Worm (Caenorhabditis elegans) whole organism, L4/young adult: ENCODE data around the gene let-653.

Experiments
- dao-5 ChIP-seq: sonication (generic microtip); optimal IDR thresholded peaks from 2 replicates; lab custom pipeline; 2016; ENCODE audit warnings: missing genotype, missing genetic modification characterization, moderate library complexity, missing compliant biosample characterization
- him-1 ChIP-seq: sonication (generic microtip); optimal IDR thresholded peaks from 2 replicates; lab custom pipeline; 2016; ENCODE audit warnings: missing genotype, missing genetic modification reagents, missing genetic modification characterization, missing compliant biosample characterization

- no peak for TF ChIP-seq him-1 (tag; lab: Kevin White, UChicago)
- no peak for TF ChIP-seq dao-5
Observed at ce11 chrIV:11913295-11913940, 28.0 kb downstream of the let-653 start.
